Fruit fly (Drosophila melanogaster): ENCODE results near the gene dpy.

Gene dpy

DNA sequence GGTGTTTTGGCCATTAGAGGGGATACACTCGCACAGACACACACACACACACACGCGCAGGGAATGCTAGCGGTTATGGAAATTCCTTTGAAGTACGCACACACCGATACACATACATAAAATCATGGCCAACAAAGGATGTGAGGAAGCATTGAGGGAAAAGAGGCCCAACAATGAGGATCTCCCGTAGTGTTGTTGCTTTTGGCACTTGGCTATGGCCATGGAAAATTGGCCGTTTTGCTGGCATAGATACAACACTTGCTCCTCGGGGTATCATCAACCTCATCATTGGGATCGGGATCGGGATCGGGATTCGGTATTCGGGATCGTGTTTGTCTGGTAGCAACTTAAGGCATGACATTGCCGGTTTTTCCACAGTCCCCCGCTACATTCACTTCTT is 16.5 kb downstream of the dpy start:
- TF ChIP-seq CG8301 (tag; optimal IDR thresholded peaks at IDR 0.05) (no peak), CG4496 (GFP tag; IDR thresholded peaks at IDR 0.05) (no peak), Pif1A (GFP tag; optimal IDR thresholded peaks at IDR 0.05) (no peak), Snoo (tag; optimal IDR thresholded peaks at IDR 0.05) (no peak), CG34367 (tag; optimal IDR thresholded peaks at IDR 0.05) (no peak), CG8159 (tag; optimal IDR thresholded peaks at IDR 0.05) (no peak), rn (GFP tag; IDR thresholded peaks at IDR 0.05) (no peak), CG12605 (GFP tag; IDR thresholded peaks at IDR 0.05) (no peak), CG10348 (GFP tag; IDR thresholded peaks at IDR 0.05) (no peak), D1 (tag; optimal IDR thresholded peaks at IDR 0.05) (no peak)

DNA sequence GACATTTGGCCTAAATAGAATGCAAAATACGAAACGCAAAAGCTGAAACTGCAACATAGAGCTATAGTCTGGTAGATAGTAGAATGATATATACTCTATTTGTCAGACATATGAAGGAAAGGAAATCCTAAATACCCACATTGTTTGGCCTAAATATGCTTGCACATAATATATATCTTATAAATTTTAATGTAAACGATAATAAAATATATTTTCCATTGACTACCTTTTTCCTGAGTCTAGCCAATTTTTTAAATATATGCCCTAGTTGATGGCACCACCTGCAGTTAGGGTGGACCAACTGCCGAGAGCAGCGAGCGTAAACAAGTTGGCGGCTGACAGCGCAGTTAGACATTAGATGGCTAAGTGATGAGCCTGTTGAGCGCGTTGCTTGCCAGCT is 17.4 kb downstream of the dpy start:
- TF ChIP-seq EcR (GFP tag; optimal IDR thresholded peaks at IDR 0.05) (no peak), CG14655 (GFP tag; optimal IDR thresholded peaks at IDR 0.05) (peak; percentile 19), CG8301 (tag; optimal IDR thresholded peaks at IDR 0.05) (peak; percentile 30)

DNA sequence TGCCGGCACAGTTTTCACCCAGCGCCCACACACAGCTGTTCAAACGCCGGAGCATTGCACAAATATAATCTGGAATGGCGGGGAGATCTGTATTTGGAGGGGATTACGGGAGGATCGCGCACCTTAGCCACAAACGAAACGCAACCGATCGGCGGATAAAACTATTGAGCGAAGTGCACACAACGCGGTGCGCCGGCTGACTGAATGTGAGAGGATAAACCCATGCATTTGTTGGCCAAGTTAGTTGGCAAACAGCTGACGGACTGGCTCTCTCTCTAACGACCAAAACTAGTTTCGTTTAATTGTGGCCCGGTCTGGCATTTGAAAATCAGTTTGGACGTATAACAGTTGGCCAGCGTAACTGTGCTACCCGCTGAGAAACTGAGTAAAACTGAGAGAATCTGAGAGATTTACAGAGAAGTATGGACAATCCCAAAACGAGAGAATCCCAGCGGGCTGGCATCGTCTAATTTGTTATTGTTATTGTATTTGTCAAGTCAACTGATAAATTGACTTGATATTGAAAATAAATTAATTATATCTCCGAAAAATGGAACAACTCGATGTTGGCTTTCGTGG is 19.2 kb downstream of the dpy start:
- peak; percentile 55; the same call in 2 of the 3 replicates for TF ChIP-seq CG4496 (GFP tag; IDR thresholded peaks at IDR 0.05)
- TF ChIP-seq fd96Ca (GFP tag; IDR thresholded peaks at IDR 0.05): no peak; the same call in 2 of the 3 replicates

DNA sequence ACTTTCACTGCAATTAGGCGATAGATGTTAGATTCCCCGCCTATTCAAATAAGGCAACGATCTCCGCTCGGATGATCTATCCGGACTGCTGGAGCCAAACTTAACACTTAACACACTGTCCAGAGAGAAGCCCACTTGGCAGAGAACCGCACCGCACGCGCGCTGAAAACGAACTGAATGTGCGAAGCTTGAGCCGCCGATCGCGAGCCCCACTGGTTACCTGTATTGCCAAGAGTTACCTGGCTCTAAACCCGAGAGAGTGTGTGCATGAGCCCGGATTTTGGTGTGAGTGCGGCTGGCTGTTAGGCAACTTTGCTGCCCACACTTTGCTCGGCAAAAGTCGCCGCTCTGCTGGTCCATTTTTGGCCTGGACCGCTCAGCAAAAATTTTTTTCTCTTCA is 22.3 kb downstream of the dpy start:
- TF ChIP-seq CG13204 (GFP tag; optimal IDR thresholded peaks at IDR 0.05): peak; percentile 59
- peak; percentile 31; the same call in 1 of the 2 replicates for TF ChIP-seq Ets98B (GFP tag; IDR thresholded peaks at IDR 0.05)
- no peak for TF ChIP-seq CG15710 (tag; optimal IDR thresholded peaks at IDR 0.05)
- no peak for TF ChIP-seq rn (GFP tag; IDR thresholded peaks at IDR 0.05)
- peak; percentile 1 for TF ChIP-seq EcR (GFP tag; optimal IDR thresholded peaks at IDR 0.05)
- TF ChIP-seq CG12605 (GFP tag; IDR thresholded peaks at IDR 0.05): peak; percentile 42; the same call in 1 of the 2 replicates
- peak; percentile 15; the same call in 1 of the 3 replicates for TF ChIP-seq fd96Ca (GFP tag; IDR thresholded peaks at IDR 0.05)
- TF ChIP-seq Pif1B (GFP tag; optimal IDR thresholded peaks at IDR 0.05): peak; percentile 28
- TF ChIP-seq CG4496 (GFP tag; IDR thresholded peaks at IDR 0.05): peak; percentile 71; the same call in 2 of the 3 replicates

DNA sequence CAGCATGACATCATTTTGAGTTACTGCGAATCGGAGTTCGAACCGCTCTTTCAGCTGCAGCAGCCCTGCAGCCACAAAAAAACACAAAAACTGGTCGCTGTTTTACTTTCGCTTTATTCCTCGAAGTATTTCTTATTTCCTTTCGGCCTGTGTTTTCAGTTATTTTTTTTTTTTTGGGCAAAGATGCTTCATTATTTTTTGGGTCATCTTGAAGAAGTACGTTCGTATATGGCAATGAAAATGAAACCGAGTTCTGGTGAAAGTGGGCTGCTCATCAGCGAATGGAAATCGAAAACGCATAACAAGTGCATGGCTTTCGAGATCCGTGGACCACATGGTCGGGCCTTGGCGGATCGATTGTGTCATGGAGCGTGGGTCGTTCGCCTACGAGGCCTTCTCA is 25.3 kb downstream of the dpy start:
- TF ChIP-seq CG13204 (GFP tag; optimal IDR thresholded peaks at IDR 0.05): no peak
- peak; percentile 80 for TF ChIP-seq Snoo (tag; optimal IDR thresholded peaks at IDR 0.05)

DNA sequence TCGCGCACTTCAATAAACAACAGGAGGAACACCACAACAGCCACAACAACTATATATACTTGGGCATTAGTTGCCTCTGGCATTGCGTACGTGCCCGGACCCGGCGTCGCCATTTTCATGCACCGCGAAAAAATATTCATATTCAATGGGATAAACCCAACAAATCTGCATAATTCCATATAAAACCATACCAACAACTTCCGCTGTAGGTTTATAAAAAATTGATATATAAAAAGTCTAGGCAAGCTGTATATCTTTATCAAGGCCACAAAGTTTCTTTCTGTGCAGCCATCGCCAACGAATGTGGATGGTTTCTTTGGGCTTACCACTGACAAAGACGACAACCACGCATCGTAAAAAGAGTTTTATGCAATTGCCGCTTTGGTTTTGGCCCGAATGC is 30.8 kb downstream of the dpy start:
- TF ChIP-seq CG9948 (tag; optimal IDR thresholded peaks at IDR 0.05): peak; percentile 92
- TF ChIP-seq CG34367 (tag; optimal IDR thresholded peaks at IDR 0.05): peak; percentile 84
- TF ChIP-seq CG4496 (GFP tag; IDR thresholded peaks at IDR 0.05): peak; percentile 96
- peak; percentile 47 for TF ChIP-seq D1 (tag; optimal IDR thresholded peaks at IDR 0.05)
- TF ChIP-seq CG14655 (GFP tag; optimal IDR thresholded peaks at IDR 0.05): peak; percentile 93
- peak; percentile 94 for TF ChIP-seq Ets98B (GFP tag; IDR thresholded peaks at IDR 0.05)
- peak; percentile 67 for TF ChIP-seq gl (tag; optimal IDR thresholded peaks at IDR 0.05)
- TF ChIP-seq fd96Ca (GFP tag; IDR thresholded peaks at IDR 0.05): peak; percentile 95
- TF ChIP-seq CG15710 (tag; optimal IDR thresholded peaks at IDR 0.05): peak; percentile 85
- no peak for TF ChIP-seq EcR (GFP tag; optimal IDR thresholded peaks at IDR 0.05)
- peak; percentile 50 for TF ChIP-seq Snoo (tag; optimal IDR thresholded peaks at IDR 0.05)
- peak; percentile 89 for TF ChIP-seq CG17806 (tag; optimal IDR thresholded peaks at IDR 0.05)
- TF ChIP-seq CG12605 (GFP tag; IDR thresholded peaks at IDR 0.05): peak; percentile 85
- TF ChIP-seq rn (GFP tag; IDR thresholded peaks at IDR 0.05): peak; percentile 88
- TF ChIP-seq CG13204 (GFP tag; optimal IDR thresholded peaks at IDR 0.05): peak; percentile 62
- TF ChIP-seq CG8159 (tag; optimal IDR thresholded peaks at IDR 0.05): peak; percentile 83
- TF ChIP-seq Pif1B (GFP tag; optimal IDR thresholded peaks at IDR 0.05): peak; percentile 87
- peak; percentile 95 for TF ChIP-seq CG32121 (GFP tag; IDR thresholded peaks at IDR 0.05)
- peak; percentile 91 for TF ChIP-seq CG8301 (tag; optimal IDR thresholded peaks at IDR 0.05)
- peak; percentile 73 for TF ChIP-seq CG10348 (GFP tag; IDR thresholded peaks at IDR 0.05)
- peak; percentile 90 for TF ChIP-seq Pif1A (GFP tag; optimal IDR thresholded peaks at IDR 0.05)

DNA sequence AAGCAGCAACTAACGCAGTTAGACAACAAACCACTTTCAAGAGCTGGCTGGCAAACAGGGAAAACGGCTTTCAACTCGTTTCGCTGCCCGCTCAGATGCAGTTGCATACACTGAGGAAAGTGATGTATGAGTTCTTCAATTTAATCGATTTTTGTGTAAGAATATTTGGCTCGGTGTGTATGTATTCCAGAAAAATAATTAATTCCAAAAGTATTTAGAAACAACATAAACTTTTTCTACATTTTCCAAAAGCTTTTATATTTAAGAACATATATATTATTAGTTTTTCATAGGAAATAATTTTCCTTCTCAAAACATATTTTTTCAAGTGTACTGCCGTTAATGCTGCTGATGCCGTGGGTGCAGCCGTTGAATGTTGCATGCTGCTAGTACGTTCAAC is 35.1 kb downstream of the dpy start:
- peak; percentile 50; the same call in 1 of the 2 replicates for TF ChIP-seq rn (GFP tag; IDR thresholded peaks at IDR 0.05)
- TF ChIP-seq EcR (GFP tag; optimal IDR thresholded peaks at IDR 0.05): no peak
- peak; percentile 53 for TF ChIP-seq Snoo (tag; optimal IDR thresholded peaks at IDR 0.05)
- peak; percentile 70 for TF ChIP-seq CG9948 (tag; optimal IDR thresholded peaks at IDR 0.05)
- no peak for TF ChIP-seq gl (tag; optimal IDR thresholded peaks at IDR 0.05)
- TF ChIP-seq CG8159 (tag; optimal IDR thresholded peaks at IDR 0.05): peak; percentile 65
- TF ChIP-seq Pif1A (GFP tag; optimal IDR thresholded peaks at IDR 0.05): peak; percentile 66
- TF ChIP-seq fd96Ca (GFP tag; IDR thresholded peaks at IDR 0.05): peak; percentile 77
- peak; percentile 62 for TF ChIP-seq CG15710 (tag; optimal IDR thresholded peaks at IDR 0.05)
- TF ChIP-seq Pif1B (GFP tag; optimal IDR thresholded peaks at IDR 0.05): peak; percentile 73
- peak; percentile 92 for TF ChIP-seq CG32121 (GFP tag; IDR thresholded peaks at IDR 0.05)
- TF ChIP-seq CG13204 (GFP tag; optimal IDR thresholded peaks at IDR 0.05): no peak
- TF ChIP-seq D1 (tag; optimal IDR thresholded peaks at IDR 0.05): no peak
- peak; percentile 36 for TF ChIP-seq CG34367 (tag; optimal IDR thresholded peaks at IDR 0.05)
- peak; percentile 88 for TF ChIP-seq CG4496 (GFP tag; IDR thresholded peaks at IDR 0.05)
- TF ChIP-seq CG12605 (GFP tag; IDR thresholded peaks at IDR 0.05): peak; percentile 81
- peak; percentile 63 for TF ChIP-seq CG17806 (tag; optimal IDR thresholded peaks at IDR 0.05)
- peak; percentile 88 for TF ChIP-seq Ets98B (GFP tag; IDR thresholded peaks at IDR 0.05)
- TF ChIP-seq CG10348 (GFP tag; IDR thresholded peaks at IDR 0.05): peak; percentile 43; the same call in 1 of the 2 replicates
- TF ChIP-seq CG14655 (GFP tag; optimal IDR thresholded peaks at IDR 0.05): peak; percentile 93
- TF ChIP-seq CG8301 (tag; optimal IDR thresholded peaks at IDR 0.05): peak; percentile 88
